Worm (Caenorhabditis elegans): ENCODE measurements around the gene nhr-106.

nhr-106 gene

ce11 chrV:482860-483259, 6.6 kb upstream of the nhr-106 start:
- TF ChIP-seq ref-1 (GFP tag; conservative IDR thresholded peaks at IDR 0.05) (no peak), klf-2 (GFP tag; conservative IDR thresholded peaks at IDR 0.05) (no peak), med-1 (GFP tag; optimal IDR thresholded peaks at IDR 0.05; ENCODE audit: insufficient read depth) (no peak), cog-1 (tag; optimal IDR thresholded peaks at IDR 0.05) (no peak), ztf-23 (GFP tag; IDR thresholded peaks at IDR 0.05) (no peak), tab-1 (GFP tag; IDR thresholded peaks at IDR 0.05) (no peak), flt-1 (GFP tag; IDR thresholded peaks at IDR 0.05) (no peak), T22C8.4 (GFP tag; IDR thresholded peaks at IDR 0.05) (no peak), ztf-29 (GFP tag; IDR thresholded peaks at IDR 0.05) (no peak)

DNA sequence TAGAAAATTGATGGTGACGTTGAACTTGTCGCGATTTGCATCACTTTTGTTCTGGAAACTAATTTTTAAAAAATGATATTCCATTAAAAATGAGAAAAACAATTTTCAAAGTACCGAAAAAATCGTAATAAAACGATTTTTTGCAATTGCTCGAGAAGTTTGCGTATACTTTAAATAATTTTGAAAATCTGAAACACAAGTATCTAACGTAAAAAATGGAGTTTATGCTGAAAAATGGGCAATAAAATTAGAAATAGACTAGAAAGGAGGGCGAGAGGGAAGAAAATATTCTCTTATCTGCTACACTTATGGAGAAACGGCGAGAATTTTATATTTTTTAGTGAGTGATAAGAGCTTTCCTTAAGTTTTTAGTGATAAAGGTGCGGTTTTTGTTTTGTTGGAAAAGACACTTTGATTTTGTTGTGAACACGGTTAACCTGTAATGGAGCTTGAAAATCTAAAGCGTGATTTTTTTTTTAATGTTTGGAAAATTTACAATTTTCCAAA, 6.1 kb upstream of the nhr-106 start, which contains the start of gene nhr-130:
Gene nhr-130, minus strand, starts transcription at position 51 of the 507 bp plus-strand sequence.
- TF ChIP-seq klf-2 (GFP tag; conservative IDR thresholded peaks at IDR 0.05) (no peak), tab-1 (GFP tag; IDR thresholded peaks at IDR 0.05) (no peak), flt-1 (GFP tag; IDR thresholded peaks at IDR 0.05) (no peak), T22C8.4 (GFP tag; IDR thresholded peaks at IDR 0.05) (no peak)

DNA sequence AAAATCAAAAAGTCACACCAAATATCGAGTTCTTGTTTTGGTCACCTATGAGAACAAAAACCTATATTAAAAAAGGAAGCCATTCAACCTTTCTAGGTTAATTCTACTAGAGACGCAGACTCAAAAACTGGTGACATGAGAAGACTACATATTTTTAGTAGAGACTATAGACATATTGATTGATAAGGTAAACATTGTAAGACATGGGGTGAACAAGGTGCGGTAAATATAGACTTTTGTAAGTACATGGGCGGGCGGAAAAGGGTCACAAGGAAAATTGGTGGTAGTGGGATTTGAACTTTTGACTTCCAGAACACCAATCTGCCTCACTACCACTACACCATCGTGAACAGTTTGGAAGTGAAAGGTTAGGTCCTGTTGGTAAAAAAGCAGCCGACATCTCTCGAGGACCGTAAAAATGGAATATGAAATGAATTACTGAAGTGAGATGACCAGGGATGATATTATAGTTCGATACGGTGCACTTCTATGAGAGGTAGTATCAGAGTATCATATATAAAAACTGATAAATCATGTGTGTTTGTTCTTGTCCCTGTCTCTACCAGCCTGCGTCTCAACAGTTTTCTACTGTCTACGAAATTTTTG, 5.0 kb upstream of the nhr-106 start, which contains the start of gene nhr-212:
Gene nhr-212, plus strand, starts transcription at position 573 of the 606 bp plus-strand sequence.
- TF ChIP-seq T22C8.4 (GFP tag; IDR thresholded peaks at IDR 0.05) (no peak), ztf-29 (GFP tag; IDR thresholded peaks at IDR 0.05) (no peak), flt-1 (GFP tag; IDR thresholded peaks at IDR 0.05) (no peak), klf-2 (GFP tag; conservative IDR thresholded peaks at IDR 0.05) (no peak), tab-1 (GFP tag; IDR thresholded peaks at IDR 0.05) (no peak), cog-1 (tag; optimal IDR thresholded peaks at IDR 0.05) (no peak), ref-1 (GFP tag; conservative IDR thresholded peaks at IDR 0.05) (no peak), med-1 (GFP tag; optimal IDR thresholded peaks at IDR 0.05; ENCODE audit: insufficient read depth) (no peak), ztf-23 (GFP tag; IDR thresholded peaks at IDR 0.05) (no peak)

ce11 chrV:486684-487083, 2.7 kb upstream of the nhr-106 start, which contains the start of gene nhr-211:
Gene nhr-211, plus strand, starts transcription at chrV:486984.
- TF ChIP-seq tab-1 (GFP tag; IDR thresholded peaks at IDR 0.05) (no peak), med-1 (GFP tag; optimal IDR thresholded peaks at IDR 0.05; ENCODE audit: insufficient read depth) (no peak), ref-1 (GFP tag; conservative IDR thresholded peaks at IDR 0.05) (no peak), T22C8.4 (GFP tag; IDR thresholded peaks at IDR 0.05) (no peak), cog-1 (tag; optimal IDR thresholded peaks at IDR 0.05) (no peak), ztf-23 (GFP tag; IDR thresholded peaks at IDR 0.05) (no peak), flt-1 (GFP tag; IDR thresholded peaks at IDR 0.05) (no peak), ztf-29 (GFP tag; IDR thresholded peaks at IDR 0.05) (no peak), klf-2 (GFP tag; conservative IDR thresholded peaks at IDR 0.05) (no peak)

- no peak for TF ChIP-seq klf-2 (GFP tag; conservative IDR thresholded peaks at IDR 0.05)
- no peak for TF ChIP-seq ztf-23 (GFP tag; IDR thresholded peaks at IDR 0.05)
- no peak for TF ChIP-seq ref-1 (GFP tag; conservative IDR thresholded peaks at IDR 0.05)
- no peak for TF ChIP-seq med-1 (GFP tag; optimal IDR thresholded peaks at IDR 0.05; ENCODE audit: insufficient read depth)
- TF ChIP-seq tab-1 (GFP tag; IDR thresholded peaks at IDR 0.05) = no peak
- no peak for TF ChIP-seq ztf-29 (GFP tag; IDR thresholded peaks at IDR 0.05)
- no peak for TF ChIP-seq flt-1 (GFP tag; IDR thresholded peaks at IDR 0.05)
- TF ChIP-seq cog-1 (tag; optimal IDR thresholded peaks at IDR 0.05) = no peak
Observed at ce11 chrV:487980-488379, 1.4 kb upstream of the nhr-106 start.

ce11 chrV:491432-491831, 2.0 kb downstream of the nhr-106 start, which contains the start of gene str-196:
Gene str-196, plus strand, starts transcription at chrV:491732.
- TF ChIP-seq cog-1 (tag; optimal IDR thresholded peaks at IDR 0.05) (no peak), tab-1 (GFP tag; IDR thresholded peaks at IDR 0.05) (no peak), T22C8.4 (GFP tag; IDR thresholded peaks at IDR 0.05) (no peak), ztf-23 (GFP tag; IDR thresholded peaks at IDR 0.05) (no peak), med-1 (GFP tag; optimal IDR thresholded peaks at IDR 0.05; ENCODE audit: insufficient read depth) (no peak), ref-1 (GFP tag; conservative IDR thresholded peaks at IDR 0.05) (no peak), flt-1 (GFP tag; IDR thresholded peaks at IDR 0.05) (no peak), klf-2 (GFP tag; conservative IDR thresholded peaks at IDR 0.05) (no peak), ztf-29 (GFP tag; IDR thresholded peaks at IDR 0.05) (no peak)

ce11 chrV:494284-494683, 4.9 kb downstream of the nhr-106 start, which contains the start of gene nhr-131:
Gene nhr-131, plus strand, starts transcription at chrV:494370.
- TF ChIP-seq flt-1 (GFP tag; IDR thresholded peaks at IDR 0.05) (no peak), ref-1 (GFP tag; conservative IDR thresholded peaks at IDR 0.05) (no peak), med-1 (GFP tag; optimal IDR thresholded peaks at IDR 0.05; ENCODE audit: insufficient read depth) (no peak), T22C8.4 (GFP tag; IDR thresholded peaks at IDR 0.05) (0 out of 2 replicates have a peak, but pooled peaks have one; percentile 29), ztf-29 (GFP tag; IDR thresholded peaks at IDR 0.05) (no peak)

DNA sequence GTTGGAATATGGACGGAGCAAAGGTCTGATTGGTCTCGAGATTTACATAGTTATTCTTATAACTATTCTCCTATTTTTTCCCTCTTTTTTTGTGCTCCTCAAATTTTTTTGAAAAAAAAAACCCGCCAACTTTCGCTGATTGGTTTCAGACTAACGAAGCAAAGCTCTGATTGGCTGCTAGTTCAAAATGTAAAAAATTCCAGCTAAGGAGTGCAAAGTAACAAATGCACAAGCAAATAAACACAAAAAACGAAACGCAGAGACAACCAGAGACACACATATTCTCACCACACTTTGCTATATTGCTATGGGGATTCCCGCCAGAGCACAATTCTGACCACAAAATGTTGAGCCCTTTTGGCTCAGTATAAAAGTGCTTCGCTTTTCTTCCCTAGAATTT, 8.0 kb downstream of the nhr-106 start, which contains the start of gene T01G6.1:
Gene T01G6.1, plus strand, starts transcription at position 301 of the 400 bp plus-strand sequence.
- TF ChIP-seq T22C8.4 (GFP tag; IDR thresholded peaks at IDR 0.05) (no peak), med-1 (GFP tag; optimal IDR thresholded peaks at IDR 0.05; ENCODE audit: insufficient read depth) (no peak), ztf-23 (GFP tag; IDR thresholded peaks at IDR 0.05) (no peak), ztf-29 (GFP tag; IDR thresholded peaks at IDR 0.05) (no peak), klf-2 (GFP tag; conservative IDR thresholded peaks at IDR 0.05) (no peak), cog-1 (tag; optimal IDR thresholded peaks at IDR 0.05) (no peak), ref-1 (GFP tag; conservative IDR thresholded peaks at IDR 0.05) (no peak), flt-1 (GFP tag; IDR thresholded peaks at IDR 0.05) (no peak), tab-1 (GFP tag; IDR thresholded peaks at IDR 0.05) (no peak)

DNA sequence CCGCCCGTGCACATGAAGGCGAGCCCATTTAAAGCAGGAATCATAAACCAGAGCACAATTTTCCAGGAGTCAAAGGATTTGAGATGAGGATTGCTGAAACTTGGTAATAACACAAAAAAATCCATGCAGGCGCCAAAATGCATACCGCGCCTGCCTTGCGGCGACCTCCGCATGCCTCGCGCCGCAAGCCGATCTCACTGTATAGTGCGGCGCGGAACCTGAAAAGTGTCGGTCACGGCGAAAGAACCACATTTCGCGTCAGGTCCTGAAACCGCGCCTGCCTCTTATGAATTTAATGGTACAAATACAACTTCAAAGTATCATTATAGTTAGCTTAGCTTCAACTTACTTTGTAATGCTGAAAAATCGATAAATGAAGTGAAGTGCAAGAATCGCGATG, 11.1 kb downstream of the nhr-106 start:
- TF ChIP-seq klf-2 (GFP tag; conservative IDR thresholded peaks at IDR 0.05) = no peak
- no peak for TF ChIP-seq T22C8.4 (GFP tag; IDR thresholded peaks at IDR 0.05)
- no peak for TF ChIP-seq cog-1 (tag; optimal IDR thresholded peaks at IDR 0.05)
- TF ChIP-seq med-1 (GFP tag; optimal IDR thresholded peaks at IDR 0.05; ENCODE audit: insufficient read depth) = no peak
- no peak for TF ChIP-seq tab-1 (GFP tag; IDR thresholded peaks at IDR 0.05)
- TF ChIP-seq flt-1 (GFP tag; IDR thresholded peaks at IDR 0.05) = no peak
- no peak for TF ChIP-seq ref-1 (GFP tag; conservative IDR thresholded peaks at IDR 0.05)
- no peak for TF ChIP-seq ztf-29 (GFP tag; IDR thresholded peaks at IDR 0.05)
- TF ChIP-seq ztf-23 (GFP tag; IDR thresholded peaks at IDR 0.05) = no peak

All from whole organism, midembryonic.